Fruit fly (Drosophila melanogaster): ENCODE measurements around the gene Or10a.

DNA sequence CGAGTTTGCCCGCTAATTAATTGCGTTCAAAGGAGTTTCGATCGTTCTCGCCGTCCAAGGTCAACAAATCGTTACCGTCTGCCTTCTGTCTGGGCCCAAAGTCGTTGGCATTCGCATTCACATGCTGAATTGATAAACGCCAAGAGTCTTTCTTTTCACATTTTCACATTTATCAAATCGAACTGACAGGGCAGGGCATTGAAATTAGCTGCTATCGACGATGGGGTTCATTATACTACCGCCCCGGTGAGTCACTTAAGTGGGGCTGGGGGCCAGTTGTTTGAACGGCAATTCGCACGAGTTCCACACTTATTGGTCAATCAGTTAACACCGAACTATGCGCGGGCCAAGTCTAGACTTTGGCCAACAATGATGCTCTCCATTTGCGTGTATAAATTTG is 13.7 kb upstream of the Or10a start:
- TF ChIP-seq Dll (optimal IDR thresholded peaks at IDR 0.05): no peak
- no peak for TF ChIP-seq CG8478 (optimal IDR thresholded peaks at IDR 0.05)
- no peak for TF ChIP-seq EcR (GFP tag; optimal IDR thresholded peaks at IDR 0.05)
- TF ChIP-seq pan (optimal IDR thresholded peaks at IDR 0.05): no peak
- TF ChIP-seq usp (GFP tag; optimal IDR thresholded peaks at IDR 0.05): no peak
